Fruit fly (Drosophila melanogaster) whole organism, embryonic: ENCODE results near the gene Rpp14b.
A peak's percentile ranks its signal among the peaks of the same experiment; 100 is the strongest.

ENCODE experiments used
- Antp ChIP-seq: fragments of 200-800 bp; sonication (Bioruptor generic); optimal IDR thresholded peaks from 3 replicates; lab custom pipeline; 2016; ENCODE audit warnings: missing biosample characterization, missing genetic modification characterization
- B-H2 ChIP-seq: fragments of 200-800 bp; sonication (Bioruptor generic); optimal IDR thresholded peaks from 2 replicates; lab custom pipeline; 2018; ENCODE audit warnings: missing biosample characterization, mild to moderate bottlenecking, missing genetic modification characterization
- Bgb ChIP-seq: fragments of 200-800 bp; sonication (Bioruptor generic); IDR thresholded peaks from 2 replicates; pipeline ENCODE4 v1.3.6; 2022; ENCODE audit warnings: missing biosample characterization, missing genetic modification characterization; ENCODE audit not compliant: partially characterized antibody
- CG11093 ChIP-seq: fragments of 200-800 bp; sonication (Bioruptor generic); IDR thresholded peaks from 3 replicates; pipeline ENCODE4 v1.3.6; 2022; ENCODE audit warnings: missing biosample characterization, missing genetic modification characterization
- CG11560 ChIP-seq: fragments of 200-800 bp; sonication (Bioruptor generic); IDR thresholded peaks from 3 replicates; pipeline ENCODE4 v1.3.6; 2022; ENCODE audit warnings: missing biosample characterization, missing genetic modification characterization
- CG15479 ChIP-seq: fragments of 200-800 bp; sonication (Bioruptor generic); optimal IDR thresholded peaks from 3 replicates; lab custom pipeline; 2019; ENCODE audit warnings: missing biosample characterization, mild to moderate bottlenecking, missing genetic modification characterization, moderate library complexity
- CG17186 ChIP-seq: fragments of 200-800 bp; sonication (Bioruptor generic); optimal IDR thresholded peaks from 3 replicates; lab custom pipeline; 2017; ENCODE audit warnings: missing biosample characterization, missing genetic modification reagents, missing genetic modification characterization
- CG2116 ChIP-seq: fragments of 200-800 bp; sonication (Bioruptor generic); optimal IDR thresholded peaks from 3 replicates; lab custom pipeline; 2018; ENCODE audit warnings: missing biosample characterization, mild to moderate bottlenecking, missing genetic modification characterization
- CG2129 ChIP-seq: fragments of 200-800 bp; sonication (Bioruptor generic); IDR thresholded peaks from 2 replicates; pipeline ENCODE4 v1.3.6; 2022; ENCODE audit warnings: missing biosample characterization, missing genetic modification characterization; ENCODE audit not compliant: partially characterized antibody
- CG2875 ChIP-seq: fragments of 200-800 bp; sonication (Bioruptor generic); optimal IDR thresholded peaks from 2 replicates; lab custom pipeline; 2017; ENCODE audit warnings: missing biosample characterization, mild to moderate bottlenecking, missing genetic modification characterization, missing genetic modification reagents
- CG30431 ChIP-seq: fragments of 200-800 bp; sonication (Bioruptor generic); optimal IDR thresholded peaks from 2 replicates; lab custom pipeline; 2017; ENCODE audit warnings: missing biosample characterization, missing genetic modification characterization
- CG3281 ChIP-seq: fragments of 200-800 bp; sonication (Bioruptor generic); optimal IDR thresholded peaks from 3 replicates; lab custom pipeline; 2017; ENCODE audit warnings: missing biosample characterization, mild to moderate bottlenecking, missing genetic modification characterization
- CG4617 ChIP-seq: fragments of 200-800 bp; sonication (Bioruptor generic); optimal IDR thresholded peaks from 3 replicates; lab custom pipeline; 2016; ENCODE audit warnings: missing biosample characterization, missing genetic modification characterization, borderline replicate concordance
- CG7271 ChIP-seq: fragments of 200-800 bp; sonication (Bioruptor generic); optimal IDR thresholded peaks from 2 replicates; lab custom pipeline; 2018; ENCODE audit warnings: missing biosample characterization, mild to moderate bottlenecking, missing genetic modification characterization, moderate library complexity
- CG7963 ChIP-seq: fragments of 200-800 bp; sonication (Bioruptor generic); IDR thresholded peaks from 3 replicates; pipeline ENCODE4 v1.3.6; 2022; ENCODE audit warnings: missing biosample characterization, missing genetic modification characterization; ENCODE audit not compliant: partially characterized antibody
- CG9797 ChIP-seq: fragments of 200-800 bp; sonication (Bioruptor generic); optimal IDR thresholded peaks from 3 replicates; lab custom pipeline; 2018; ENCODE audit warnings: missing biosample characterization, mild to moderate bottlenecking, missing genetic modification characterization
- CG9932 ChIP-seq: fragments of 200-800 bp; sonication (Bioruptor generic); IDR thresholded peaks from 2 replicates; pipeline ENCODE4 v1.3.6; 2022; ENCODE audit warnings: missing biosample characterization, missing genetic modification characterization
- E2f2 ChIP-seq: fragments of 200-800 bp; sonication (Bioruptor generic); IDR thresholded peaks from 2 replicates; pipeline ENCODE4 v1.3.6; 2022; ENCODE audit warnings: missing biosample characterization, missing genetic modification characterization
- Ets97D ChIP-seq: fragments of 200-800 bp; sonication (Bioruptor generic); optimal IDR thresholded peaks from 3 replicates; lab custom pipeline; 2016; ENCODE audit warnings: missing biosample characterization, missing genetic modification characterization
- HmgZ ChIP-seq: fragments of 200-800 bp; sonication (Bioruptor generic); optimal IDR thresholded peaks from 2 replicates; lab custom pipeline; 2018; ENCODE audit warnings: missing biosample characterization, mild to moderate bottlenecking, missing genetic modification characterization
- Hr78 ChIP-seq, 2 experiments: fragments of 200-800 bp in 1 of 2; fragments of >200 bp in 1 of 2; sonication (Bioruptor generic) in 1 of 2; optimal IDR thresholded peaks; 2 replicates each; lab custom pipeline; 2017 to 2019; ENCODE audit warnings: missing biosample characterization in 2 of 2, missing genetic modification characterization in 2 of 2, mild to moderate bottlenecking in 1 of 2, moderate library complexity in 1 of 2
- Jarid2 ChIP-seq: fragments of 200-800 bp; sonication (Bioruptor generic); optimal IDR thresholded peaks from 3 replicates; lab custom pipeline; 2017; ENCODE audit warnings: mild to moderate bottlenecking, missing biosample characterization, missing genetic modification reagents, missing genetic modification characterization
- Lim3 ChIP-seq: fragments of 200-800 bp; sonication (Bioruptor generic); IDR thresholded peaks from 2 replicates; pipeline ENCODE4 v1.3.6; 2022; ENCODE audit warnings: missing biosample characterization, missing genetic modification characterization
- Scr ChIP-seq: fragments of 200-800 bp; sonication (Bioruptor generic); IDR thresholded peaks from 2 replicates; pipeline ENCODE4 v1.3.6; 2022; ENCODE audit warnings: missing biosample characterization, missing genetic modification characterization; ENCODE audit not compliant: partially characterized antibody
- Side ChIP-seq: fragments of 200-800 bp; sonication (Bioruptor generic); optimal IDR thresholded peaks from 2 replicates; lab custom pipeline; 2016; ENCODE audit warnings: missing biosample characterization, missing genetic modification characterization
- Sin3A ChIP-seq: fragments of >200 bp; optimal IDR thresholded peaks from 2 replicates; lab custom pipeline; 2018
- Vsx1 ChIP-seq: fragments of 200-800 bp; sonication (Bioruptor generic); optimal IDR thresholded peaks from 2 replicates; lab custom pipeline; 2017; ENCODE audit warnings: missing biosample characterization, mild to moderate bottlenecking, missing genetic modification characterization, missing genetic modification reagents
- ac ChIP-seq: fragments of 200-800 bp; sonication (Bioruptor generic); optimal IDR thresholded peaks from 3 replicates; lab custom pipeline; 2017; ENCODE audit warnings: missing biosample characterization, mild to moderate bottlenecking, missing genetic modification characterization
- amos ChIP-seq: fragments of 200-800 bp; sonication (Bioruptor generic); IDR thresholded peaks from 2 replicates; pipeline ENCODE4 v1.3.6; 2022; ENCODE audit warnings: missing biosample characterization, missing genetic modification characterization; ENCODE audit not compliant: partially characterized antibody
- bbx ChIP-seq: fragments of 200-800 bp; sonication (Bioruptor generic); IDR thresholded peaks from 2 replicates; pipeline ENCODE4 v1.3.6; 2022; ENCODE audit warnings: missing biosample characterization, missing genetic modification characterization; ENCODE audit not compliant: partially characterized antibody
- btn ChIP-seq: fragments of 200-800 bp; sonication (Bioruptor generic); optimal IDR thresholded peaks from 2 replicates; lab custom pipeline; 2016; ENCODE audit warnings: missing biosample characterization, missing genetic modification characterization
- chinmo ChIP-seq: fragments of 200-800 bp; sonication (Bioruptor generic); IDR thresholded peaks from 4 replicates; pipeline ENCODE4 v1.3.6; 2022; ENCODE audit warnings: missing biosample characterization, missing genetic modification characterization; ENCODE audit not compliant: partially characterized antibody
- chm ChIP-seq: fragments of 200-800 bp; sonication (Bioruptor generic); IDR thresholded peaks from 2 replicates; pipeline ENCODE4 v1.3.6; 2022; ENCODE audit warnings: missing biosample characterization, missing genetic modification characterization
- cwo ChIP-seq: fragments of 200-800 bp; sonication (Bioruptor generic); optimal IDR thresholded peaks from 3 replicates; lab custom pipeline; 2017; ENCODE audit warnings: missing biosample characterization, missing genetic modification characterization, mild to moderate bottlenecking, moderate library complexity, missing genetic modification reagents
- grn ChIP-seq: fragments of 200-800 bp; sonication (Bioruptor generic); optimal IDR thresholded peaks from 3 replicates; lab custom pipeline; 2017; ENCODE audit warnings: missing biosample characterization, missing genetic modification characterization
- hbn ChIP-seq: fragments of 200-800 bp; sonication (Bioruptor generic); IDR thresholded peaks from 2 replicates; pipeline ENCODE4 v1.3.6; 2022; ENCODE audit warnings: missing biosample characterization, missing genetic modification characterization; ENCODE audit not compliant: partially characterized antibody
- knrl ChIP-seq: fragments of 200-800 bp; sonication (Bioruptor generic); IDR thresholded peaks from 3 replicates; pipeline ENCODE4 v1.3.6; 2022; ENCODE audit warnings: missing biosample characterization, missing genetic modification characterization; ENCODE audit not compliant: partially characterized antibody
- maf-S ChIP-seq: fragments of 200-800 bp; sonication (Bioruptor generic); optimal IDR thresholded peaks from 2 replicates; lab custom pipeline; 2016; ENCODE audit warnings: missing biosample characterization, missing genetic modification characterization
- oc ChIP-seq: fragments of 200-800 bp; sonication (Bioruptor generic); optimal IDR thresholded peaks from 2 replicates; lab custom pipeline; 2018; ENCODE audit warnings: missing biosample characterization, mild to moderate bottlenecking, missing genetic modification characterization, moderate library complexity
- peb ChIP-seq: fragments of 200-800 bp; sonication (Bioruptor generic); IDR thresholded peaks from 2 replicates; pipeline ENCODE4 v1.3.6; 2022; ENCODE audit warnings: missing biosample characterization, missing genetic modification characterization
- phol ChIP-seq: fragments of 200-800 bp; sonication (Bioruptor generic); optimal IDR thresholded peaks from 3 replicates; lab custom pipeline; 2018; ENCODE audit warnings: missing biosample characterization, mild to moderate bottlenecking, missing genetic modification characterization, moderate library complexity
- pros ChIP-seq: fragments of 200-800 bp; sonication (Bioruptor generic); optimal IDR thresholded peaks from 3 replicates; lab custom pipeline; 2019; ENCODE audit warnings: missing biosample characterization, mild to moderate bottlenecking, missing genetic modification characterization, moderate library complexity
- pum ChIP-seq: fragments of 200-800 bp; sonication (Bioruptor generic); optimal IDR thresholded peaks from 2 replicates; lab custom pipeline; 2016; ENCODE audit warnings: missing biosample characterization, missing genetic modification characterization
- sim ChIP-seq: fragments of 200-800 bp; sonication (Bioruptor generic); IDR thresholded peaks from 2 replicates; pipeline ENCODE4 v1.3.6; 2022; ENCODE audit warnings: missing biosample characterization, missing genetic modification characterization
- slbo ChIP-seq: fragments of 200-800 bp; sonication (Bioruptor generic); IDR thresholded peaks from 2 replicates; pipeline ENCODE4 v1.3.6; 2022; ENCODE audit warnings: missing biosample characterization, missing genetic modification characterization
- slou ChIP-seq: fragments of 200-800 bp; sonication (Bioruptor generic); optimal IDR thresholded peaks from 3 replicates; lab custom pipeline; 2016; ENCODE audit warnings: missing biosample characterization, missing genetic modification characterization
- sna ChIP-seq: fragments of 200-800 bp; sonication (Bioruptor generic); IDR thresholded peaks from 2 replicates; pipeline ENCODE4 v1.3.6; 2022; ENCODE audit warnings: missing biosample characterization, missing genetic modification characterization; ENCODE audit not compliant: partially characterized antibody
- stwl ChIP-seq: fragments of 200-800 bp; sonication (Bioruptor generic); optimal IDR thresholded peaks from 3 replicates; lab custom pipeline; 2018; ENCODE audit warnings: missing biosample characterization, mild to moderate bottlenecking, missing genetic modification characterization, moderate library complexity
- sug ChIP-seq: fragments of 200-800 bp; optimal IDR thresholded peaks from 2 replicates; lab custom pipeline; 2019; ENCODE audit warnings: missing biosample characterization, mild to moderate bottlenecking, missing genetic modification characterization, moderate library complexity
- vvl ChIP-seq: fragments of 200-800 bp; sonication (Bioruptor generic); IDR thresholded peaks from 2 replicates; pipeline ENCODE4 v1.3.6; 2022; ENCODE audit warnings: missing biosample characterization, missing genetic modification characterization

Gene Rpp14b

dm6 chr3R:30036609-30037008 lies 19.1 kb upstream of the Rpp14b start, which contains the start of gene ZIPIC (continued):
- no peak for TF ChIP-seq cwo
- TF ChIP-seq CG7963 (GFP tag; lab: Robert Waterston, UW) = 0 out of 3 replicates have a peak, but pooled peaks have one; percentile 7
- TF ChIP-seq grn (GFP tag; lab: Kevin White, UChicago) = no peak
- TF ChIP-seq Lim3 (GFP tag; lab: Robert Waterston, UW) = no peak
- TF ChIP-seq sim (GFP tag; lab: Robert Waterston, UW) = no peak
- TF ChIP-seq vvl (GFP tag; lab: Robert Waterston, UW) = no peak
- TF ChIP-seq CG4617 = peak; percentile 84
- TF ChIP-seq chinmo (GFP tag; lab: Robert Waterston, UW) = peak; percentile 44; the same call in 1 of the 4 replicates
- TF ChIP-seq CG7271 (tag; lab: Kevin White, UChicago) = no peak
- peak; percentile 46 for TF ChIP-seq Bgb (GFP tag; lab: Robert Waterston, UW)
- no peak for TF ChIP-seq B-H2 (GFP tag; lab: Kevin White, UChicago)
- TF ChIP-seq ac (GFP tag; lab: Kevin White, UChicago) = no peak
- TF ChIP-seq CG9797 = peak; percentile 64
- TF ChIP-seq stwl (tag; lab: Kevin White, UChicago) = peak; percentile 65
- no peak for TF ChIP-seq Side (GFP tag; lab: Kevin White, UChicago)
- no peak for TF ChIP-seq CG2129 (GFP tag; lab: Robert Waterston, UW)
- TF ChIP-seq amos (GFP tag; lab: Robert Waterston, UW) = peak; percentile 61; the same call in 1 of the 2 replicates
- no peak for TF ChIP-seq peb
- peak; percentile 18 for TF ChIP-seq HmgZ (tag; lab: Kevin White, UChicago)
- peak; percentile 8 for TF ChIP-seq Ets97D
- peak; percentile 46 for TF ChIP-seq CG2116 (GFP tag; lab: Kevin White, UChicago)
- peak; percentile 61; the same call in 1 of the 2 replicates for TF ChIP-seq sna
- no peak for TF ChIP-seq Hr78 (GFP tag; optimal IDR thresholded peaks at IDR 0.05; lab: Kevin White, UChicago)
- TF ChIP-seq CG2875 (GFP tag; lab: Kevin White, UChicago) = no peak
- no peak for TF ChIP-seq maf-S (GFP tag; lab: Kevin White, UChicago)
- TF ChIP-seq Sin3A = peak; percentile 56
- no peak for TF ChIP-seq Jarid2 (GFP tag; lab: Kevin White, UChicago)
- no peak for TF ChIP-seq pros (GFP tag; lab: Kevin White, UChicago)
- peak; percentile 36; the same call in 1 of the 3 replicates for TF ChIP-seq knrl (GFP tag; lab: Robert Waterston, UW)
- no peak for TF ChIP-seq sug (tag; lab: Kevin White, UChicago)
- peak; percentile 55; the same call in 1 of the 2 replicates for TF ChIP-seq hbn (GFP tag; lab: Robert Waterston, UW)
- no peak for TF ChIP-seq btn (GFP tag; lab: Kevin White, UChicago)
- no peak for TF ChIP-seq CG11560 (tag; lab: Robert Waterston, UW)
- TF ChIP-seq pum (GFP tag; lab: Kevin White, UChicago) = no peak
- TF ChIP-seq CG9932 (GFP tag; lab: Robert Waterston, UW) = no peak
- TF ChIP-seq CG17186 = peak; percentile 23
- TF ChIP-seq CG11093 = no peak
- no peak for TF ChIP-seq Vsx1 (GFP tag; lab: Kevin White, UChicago)
- TF ChIP-seq slou = no peak
- peak; percentile 87 for TF ChIP-seq E2f2
- peak; percentile 52 for TF ChIP-seq bbx (GFP tag; lab: Robert Waterston, UW)
- TF ChIP-seq CG30431 = no peak
- TF ChIP-seq oc (tag; lab: Kevin White, UChicago) = no peak
- no peak for TF ChIP-seq CG15479 (GFP tag; lab: Kevin White, UChicago)
- peak; percentile 42; the same call in 1 of the 2 replicates for TF ChIP-seq Scr (GFP tag; lab: Robert Waterston, UW)
- no peak for TF ChIP-seq slbo (GFP tag; lab: Robert Waterston, UW)
- no peak for TF ChIP-seq phol
- TF ChIP-seq Antp (GFP tag; lab: Kevin White, UChicago) = no peak
- no peak for TF ChIP-seq CG3281 (GFP tag; lab: Kevin White, UChicago)
- TF ChIP-seq chm (GFP tag; lab: Robert Waterston, UW) = no peak
